Fruit fly (Drosophila melanogaster): ENCODE data around the gene pn.

pn gene

DNA sequence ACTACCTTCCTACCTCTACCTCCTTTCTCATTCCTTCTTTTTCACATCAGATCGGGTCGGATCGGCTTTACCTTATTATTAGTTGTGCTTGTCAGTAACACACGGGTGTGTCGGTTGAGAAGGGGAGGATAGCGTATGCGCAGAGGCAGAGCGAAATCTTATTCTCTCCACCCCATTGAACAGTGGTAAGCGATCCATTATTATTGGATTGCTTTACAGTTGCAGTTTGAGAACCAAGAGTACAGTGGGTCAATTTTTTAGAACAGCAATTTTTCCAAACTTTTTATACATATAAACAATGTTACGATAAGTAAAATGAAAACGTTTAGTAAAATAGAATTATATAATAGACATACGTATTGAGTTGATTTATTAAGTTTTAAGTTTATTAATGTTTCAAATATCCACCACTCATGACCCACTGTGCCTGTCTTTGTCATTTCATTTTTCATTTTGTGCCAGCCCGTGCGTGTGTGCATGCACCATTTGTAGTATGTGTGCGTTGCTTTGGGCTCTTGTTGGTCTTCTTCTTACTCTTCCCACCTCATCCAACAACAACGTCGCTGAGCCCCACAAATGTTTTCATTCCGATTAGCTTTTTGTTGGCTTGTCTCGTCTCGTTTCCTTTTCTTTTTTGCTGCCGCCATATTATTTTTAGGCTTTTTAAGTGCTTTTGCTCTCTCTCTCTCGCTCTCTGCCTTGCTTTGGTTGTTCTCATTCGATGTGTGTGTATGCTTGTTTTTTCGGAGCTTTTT, 43.2 kb upstream of the pn start (continued):
- TF ChIP-seq Poxn (GFP tag; IDR thresholded peaks at IDR 0.05) (peak; percentile 97), CG8281 (tag; optimal IDR thresholded peaks at IDR 0.05) (peak; percentile 95), nerfin-2 (GFP tag; IDR thresholded peaks at IDR 0.05; ENCODE audit: partially characterized antibody) (peak; percentile 90), CG34224 (GFP tag; IDR thresholded peaks at IDR 0.05; ENCODE audit: partially characterized antibody) (peak; percentile 61; the same call in 1 of the 3 replicates), CG7987 (GFP tag; optimal IDR thresholded peaks at IDR 0.05) (peak; percentile 95), eve (GFP tag; optimal IDR thresholded peaks at IDR 0.05) (peak in 1 of 2 experiments; percentile 100), CG18011 (GFP tag; optimal IDR thresholded peaks at IDR 0.05) (peak; percentile 94), Sry-β (GFP tag; optimal IDR thresholded peaks at IDR 0.05) (peak; percentile 63), Hmx (GFP tag; optimal IDR thresholded peaks at IDR 0.05) (peak; percentile 91), Deaf1 (tag; optimal IDR thresholded peaks at IDR 0.05) (peak; percentile 87), twi (tag; optimal IDR thresholded peaks at IDR 0.05) (peak; percentile 97), tll (GFP tag; optimal IDR thresholded peaks at IDR 0.05) (no peak), BtbVII (GFP tag; optimal IDR thresholded peaks at IDR 0.05) (peak; percentile 99), bsh (GFP tag; optimal IDR thresholded peaks at IDR 0.05) (peak; percentile 93 to 100), kay (GFP tag; optimal IDR thresholded peaks at IDR 0.05) (peak; percentile 94), CG4360 (GFP tag; IDR thresholded peaks at IDR 0.05) (peak; percentile 91), Elba2 (GFP tag; optimal IDR thresholded peaks at IDR 0.05) (peak; percentile 91), ind (GFP tag; optimal IDR thresholded peaks at IDR 0.05) (peak; percentile 99), prd (optimal IDR thresholded peaks at IDR 0.05) (no peak), prd (GFP tag; IDR thresholded peaks at IDR 0.05) (peak; percentile 99), kah (GFP tag; optimal IDR thresholded peaks at IDR 0.05) (peak; percentile 97), CG7745 (tag; optimal IDR thresholded peaks at IDR 0.05) (peak; percentile 93), D (optimal IDR thresholded peaks at IDR 0.05) (no peak), D (GFP tag; optimal IDR thresholded peaks at IDR 0.05) (peak; percentile 99), Lim3 (GFP tag; IDR thresholded peaks at IDR 0.05) (peak; percentile 96), CG11247 (GFP tag; IDR thresholded peaks at IDR 0.05) (peak; percentile 98), CG3163 (GFP tag; optimal IDR thresholded peaks at IDR 0.05) (peak; percentile 35), CG2120 (GFP tag; optimal IDR thresholded peaks at IDR 0.05) (peak; percentile 98), CG16863 (GFP tag; optimal IDR thresholded peaks at IDR 0.05) (peak; percentile 89), CG34422 (GFP tag; IDR thresholded peaks at IDR 0.05) (peak; percentile 99), pita (GFP tag; optimal IDR thresholded peaks at IDR 0.05) (no peak), CG33213 (GFP tag; optimal IDR thresholded peaks at IDR 0.05) (peak; percentile 89), esg (GFP tag; conservative IDR thresholded peaks at IDR 0.05) (peak; percentile 99), HLH54F (GFP tag; optimal IDR thresholded peaks at IDR 0.05) (peak; percentile 93), HmgZ (tag; optimal IDR thresholded peaks at IDR 0.05) (peak; percentile 99), insv (GFP tag; optimal IDR thresholded peaks at IDR 0.05) (peak; percentile 60 to 84), E2f1 (GFP tag; IDR thresholded peaks at IDR 0.05) (peak; percentile 98), Dp (GFP tag; optimal IDR thresholded peaks at IDR 0.05) (peak; percentile 8), CG34376 (GFP tag; optimal IDR thresholded peaks at IDR 0.05) (peak; percentile 99), Mad (GFP tag; optimal IDR thresholded peaks at IDR 0.05) (peak; percentile 95), Doc2 (GFP tag; IDR thresholded peaks at IDR 0.05) (peak; percentile 95), CG8924 (tag; optimal IDR thresholded peaks at IDR 0.05) (peak; percentile 99), h (optimal IDR thresholded peaks at IDR 0.05) (no peak), repo (GFP tag; optimal IDR thresholded peaks at IDR 0.05) (peak; percentile 88), fu2 (GFP tag; optimal IDR thresholded peaks at IDR 0.05) (peak; percentile 93), CG7372 (GFP tag; IDR thresholded peaks at IDR 0.05) (peak; percentile 99), CG11504 (tag; optimal IDR thresholded peaks at IDR 0.05) (peak; percentile 98), CG1024 (GFP tag; IDR thresholded peaks at IDR 0.05) (peak; percentile 93), Atf-2 (GFP tag; optimal IDR thresholded peaks at IDR 0.05) (peak; percentile 85), tin (GFP tag; optimal IDR thresholded peaks at IDR 0.05) (peak; percentile 98)
